Fruit fly (Drosophila melanogaster) whole organism, prepupa: Measurements from ENCODE around the gene CG17598.

Source experiments
- CG10631 ChIP-seq: fragments of 200-800 bp; sonication (Bioruptor generic); optimal IDR thresholded peaks from 2 replicates; lab custom pipeline; 2016; ENCODE audit warnings: missing biosample characterization, missing genetic modification characterization
- CG10669 ChIP-seq: fragments of 200-800 bp; sonication (Bioruptor generic); optimal IDR thresholded peaks from 3 replicates; lab custom pipeline; 2018; ENCODE audit warnings: missing biosample characterization, mild to moderate bottlenecking, missing genetic modification characterization, moderate library complexity
- CG11294 ChIP-seq: fragments of 200-800 bp; sonication (Bioruptor generic); IDR thresholded peaks from 2 replicates; pipeline ENCODE4 v1.3.6; 2022; ENCODE audit warnings: missing biosample characterization, missing genetic modification characterization
- CG15336 ChIP-seq: fragments of 200-800 bp; sonication (Bioruptor generic); IDR thresholded peaks from 2 replicates; pipeline ENCODE4 v1.3.6; 2022; ENCODE audit warnings: missing biosample characterization, missing genetic modification characterization
- CG16779 ChIP-seq: fragments of 200-800 bp; sonication (Bioruptor generic); optimal IDR thresholded peaks from 3 replicates; lab custom pipeline; 2017; ENCODE audit warnings: missing biosample characterization, mild to moderate bottlenecking, missing genetic modification characterization
- CG3032 ChIP-seq: fragments of 200-800 bp; optimal IDR thresholded peaks from 2 replicates; lab custom pipeline; 2019; ENCODE audit warnings: missing biosample characterization, mild to moderate bottlenecking, missing genetic modification characterization, moderate library complexity
- CG31627 ChIP-seq: fragments of 200-800 bp; sonication (Bioruptor generic); optimal IDR thresholded peaks from 3 replicates; lab custom pipeline; 2016; ENCODE audit warnings: missing biosample characterization, missing genetic modification characterization
- CG32006 ChIP-seq: fragments of 200-800 bp; sonication (Bioruptor generic); optimal IDR thresholded peaks from 3 replicates; lab custom pipeline; 2017; ENCODE audit warnings: missing biosample characterization, mild to moderate bottlenecking, missing genetic modification characterization
- CG34406 ChIP-seq: fragments of 200-800 bp; sonication (Bioruptor generic); optimal IDR thresholded peaks from 3 replicates; lab custom pipeline; 2016; ENCODE audit warnings: missing biosample characterization, missing genetic modification characterization
- CG4318 ChIP-seq: fragments of 200-800 bp; sonication (Bioruptor generic); optimal IDR thresholded peaks from 3 replicates; lab custom pipeline; 2017; ENCODE audit warnings: missing biosample characterization, mild to moderate bottlenecking, missing genetic modification characterization
- CG6163 ChIP-seq: fragments of 200-800 bp; sonication (Bioruptor generic); IDR thresholded peaks from 3 replicates; pipeline ENCODE4 v1.3.6; 2022; ENCODE audit warnings: missing biosample characterization, missing genetic modification characterization
- CG6276 ChIP-seq: fragments of 200-800 bp; sonication (Bioruptor generic); optimal IDR thresholded peaks from 2 replicates; lab custom pipeline; 2017; ENCODE audit warnings: missing biosample characterization, mild to moderate bottlenecking, missing genetic modification characterization
- CG6792 ChIP-seq: fragments of 200-800 bp; sonication (Bioruptor generic); optimal IDR thresholded peaks from 3 replicates; lab custom pipeline; 2016; ENCODE audit warnings: missing biosample characterization, missing genetic modification characterization
- CG6854 ChIP-seq: fragments of 200-800 bp; sonication (Bioruptor generic); optimal IDR thresholded peaks from 2 replicates; lab custom pipeline; 2017; ENCODE audit warnings: missing biosample characterization, mild to moderate bottlenecking, missing genetic modification characterization
- CG7368 ChIP-seq: fragments of 200-800 bp; sonication (Bioruptor generic); optimal IDR thresholded peaks from 3 replicates; lab custom pipeline; 2016; ENCODE audit warnings: missing biosample characterization, missing genetic modification characterization
- CG8119 ChIP-seq: fragments of 200-800 bp; sonication (Bioruptor generic); IDR thresholded peaks from 3 replicates; pipeline ENCODE4 v1.3.6; 2022; ENCODE audit warnings: missing biosample characterization, missing genetic modification characterization
- CG8319 ChIP-seq: fragments of 200-800 bp; sonication (Bioruptor generic); optimal IDR thresholded peaks from 3 replicates; lab custom pipeline; 2016; ENCODE audit warnings: missing biosample characterization, missing genetic modification characterization
- CG8632 ChIP-seq: fragments of 200-800 bp; sonication (Bioruptor generic); optimal IDR thresholded peaks from 3 replicates; lab custom pipeline; 2016; ENCODE audit warnings: missing biosample characterization, missing genetic modification characterization
- CG9139 ChIP-seq: fragments of 200-800 bp; sonication (Bioruptor generic); optimal IDR thresholded peaks from 3 replicates; lab custom pipeline; 2017; ENCODE audit warnings: missing biosample characterization, mild to moderate bottlenecking, missing genetic modification characterization
- Eip75B ChIP-seq: fragments of 200-800 bp; sonication (Bioruptor generic); optimal IDR thresholded peaks from 3 replicates; lab custom pipeline; 2016; ENCODE audit warnings: missing biosample characterization, missing genetic modification characterization
- Eip93F ChIP-seq: fragments of 200-800 bp; sonication (Bioruptor generic); optimal IDR thresholded peaks from 2 replicates; lab custom pipeline; 2016; ENCODE audit warnings: missing biosample characterization, mild to moderate bottlenecking, missing genetic modification characterization
- Ets21C ChIP-seq: fragments of 200-800 bp; sonication (Bioruptor generic); optimal IDR thresholded peaks from 3 replicates; lab custom pipeline; 2016; ENCODE audit warnings: missing biosample characterization, missing genetic modification characterization
- Gug ChIP-seq: fragments of 200-800 bp; sonication (Bioruptor generic); IDR thresholded peaks from 2 replicates; pipeline ENCODE4 v1.3.6; 2022; ENCODE audit warnings: missing biosample characterization, missing genetic modification characterization
- Hr38 ChIP-seq: sonication (Bioruptor generic); optimal IDR thresholded peaks from 2 replicates; lab custom pipeline; 2016; ENCODE audit warnings: missing biosample characterization, missing genetic modification characterization
- Hr39 ChIP-seq: fragments of 200-800 bp; sonication (Bioruptor generic); optimal IDR thresholded peaks from 2 replicates; lab custom pipeline; 2016; ENCODE audit warnings: missing biosample characterization, missing genetic modification characterization
- Hr4 ChIP-seq: fragments of 200-800 bp; sonication (Bioruptor generic); optimal IDR thresholded peaks from 3 replicates; lab custom pipeline; 2016; ENCODE audit warnings: missing biosample characterization, missing genetic modification characterization
- Lpt ChIP-seq: fragments of 200-800 bp; sonication (Bioruptor generic); optimal IDR thresholded peaks from 3 replicates; lab custom pipeline; 2016; ENCODE audit warnings: missing biosample characterization, missing genetic modification characterization
- OdsH ChIP-seq: fragments of 200-800 bp; sonication (Bioruptor generic); optimal IDR thresholded peaks from 3 replicates; lab custom pipeline; 2016; ENCODE audit warnings: missing biosample characterization, missing genetic modification characterization
- Sox102F ChIP-seq: fragments of 200-800 bp; sonication (Bioruptor generic); optimal IDR thresholded peaks from 2 replicates; lab custom pipeline; 2016; ENCODE audit warnings: missing biosample characterization, mild to moderate bottlenecking, missing genetic modification characterization
- Sox15 ChIP-seq: fragments of 200-800 bp; sonication (Bioruptor generic); optimal IDR thresholded peaks from 3 replicates; lab custom pipeline; 2016; ENCODE audit warnings: missing biosample characterization, missing genetic modification characterization
- achi ChIP-seq: fragments of 200-800 bp; sonication (Bioruptor generic); optimal IDR thresholded peaks from 3 replicates; lab custom pipeline; 2016; ENCODE audit warnings: missing biosample characterization, missing genetic modification characterization
- acj6 ChIP-seq: fragments of 200-800 bp; sonication (Bioruptor generic); optimal IDR thresholded peaks from 3 replicates; lab custom pipeline; 2016; ENCODE audit warnings: missing biosample characterization, missing genetic modification characterization
- dsx ChIP-seq: fragments of 200-800 bp; optimal IDR thresholded peaks from 3 replicates; lab custom pipeline; 2019; ENCODE audit warnings: missing biosample characterization, mild to moderate bottlenecking, missing genetic modification characterization, moderate library complexity; ENCODE audit not compliant: poor library complexity, severe bottlenecking
- esn ChIP-seq: fragments of 200-800 bp; sonication (Bioruptor generic); optimal IDR thresholded peaks from 2 replicates; lab custom pipeline; 2016; ENCODE audit warnings: missing biosample characterization, mild to moderate bottlenecking, missing genetic modification characterization, moderate library complexity
- fd59A ChIP-seq: fragments of 200-800 bp; sonication (Bioruptor generic); optimal IDR thresholded peaks from 2 replicates; lab custom pipeline; 2017; ENCODE audit warnings: missing biosample characterization, mild to moderate bottlenecking, missing genetic modification characterization, missing genetic modification reagents
- fd85E ChIP-seq: fragments of 200-800 bp; sonication (Bioruptor generic); optimal IDR thresholded peaks from 3 replicates; lab custom pipeline; 2016; ENCODE audit warnings: missing biosample characterization, missing genetic modification characterization
- fkh ChIP-seq: fragments of 200-800 bp; sonication (Bioruptor generic); optimal IDR thresholded peaks from 3 replicates; lab custom pipeline; 2017; ENCODE audit warnings: missing biosample characterization, mild to moderate bottlenecking, missing genetic modification characterization, moderate library complexity
- lz ChIP-seq: fragments of 200-800 bp; sonication (Bioruptor generic); optimal IDR thresholded peaks from 3 replicates; lab custom pipeline; 2016; ENCODE audit warnings: missing biosample characterization, missing genetic modification characterization
- net ChIP-seq: fragments of 200-800 bp; sonication (Bioruptor generic); optimal IDR thresholded peaks from 3 replicates; lab custom pipeline; 2016; ENCODE audit warnings: missing biosample characterization, missing genetic modification characterization
- pdm3 ChIP-seq: fragments of 200-800 bp; sonication (Bioruptor generic); optimal IDR thresholded peaks from 3 replicates; lab custom pipeline; 2016; ENCODE audit warnings: missing biosample characterization, missing genetic modification characterization
- salr ChIP-seq, 2 experiments: fragments of 200-800 bp; sonication (Bioruptor generic); optimal IDR thresholded peaks; 3 replicates each; lab custom pipeline; 2016 to 2018; ENCODE audit warnings: missing biosample characterization in 2 of 2, missing genetic modification characterization in 2 of 2, mild to moderate bottlenecking in 1 of 2
- ss ChIP-seq, 2 experiments: fragments of 200-800 bp; sonication (Bioruptor generic); optimal IDR thresholded peaks; 2 replicates in 1 of 2; 3 replicates in 1 of 2; lab custom pipeline; 2017 to 2018; ENCODE audit warnings: mild to moderate bottlenecking in 2 of 2, missing biosample characterization in 2 of 2, missing genetic modification characterization in 2 of 2, moderate library complexity in 1 of 2
- svp ChIP-seq: fragments of 200-800 bp; sonication (Bioruptor generic); peaks from one replicate; lab custom pipeline; 2016; ENCODE audit warnings: missing biosample characterization, missing genetic modification characterization
- vri ChIP-seq: fragments of 200-800 bp; sonication (Bioruptor generic); optimal IDR thresholded peaks from 3 replicates; lab custom pipeline; 2016; ENCODE audit warnings: missing biosample characterization, mild to moderate bottlenecking, missing genetic modification characterization

CG17598 gene

DNA sequence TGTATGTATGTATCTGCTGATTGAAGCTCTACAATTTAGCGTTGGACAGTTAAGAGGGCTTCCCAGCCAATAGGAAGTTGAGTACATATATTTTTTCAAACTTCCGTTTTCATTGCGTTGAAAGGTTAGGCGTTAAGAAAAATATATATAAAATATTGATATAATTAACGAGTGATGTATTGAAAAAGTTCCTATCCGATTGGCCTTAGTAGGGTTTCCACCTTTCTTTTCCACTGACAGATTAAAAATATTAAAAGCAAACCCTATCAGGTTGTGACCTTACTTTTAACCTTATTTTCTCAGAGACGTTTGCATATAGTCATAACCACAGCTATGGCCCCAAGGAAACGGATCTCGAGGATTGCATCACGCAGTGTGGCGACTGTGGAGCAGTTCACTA is 6.6 kb upstream of the CG17598 start, which contains the start of gene CG17601:
TSS of gene CG17601 (plus strand) at position 301 of the 400 bp plus-strand sequence.
- TF ChIP-seq CG8119 (GFP tag; lab: Robert Waterston, UW) (no peak), OdsH (GFP tag; lab: Kevin White, UChicago) (no peak), Eip75B (no peak), CG15336 (GFP tag; lab: Robert Waterston, UW) (no peak), CG11294 (GFP tag; lab: Robert Waterston, UW) (no peak), pdm3 (GFP tag; lab: Kevin White, UChicago) (no peak), salr (GFP tag; optimal IDR thresholded peaks at IDR 0.05; lab: Kevin White, UChicago) (no peak), Sox15 (GFP tag; lab: Kevin White, UChicago) (no peak), CG10669 (GFP tag; lab: Kevin White, UChicago) (no peak), fd59A (GFP tag; lab: Kevin White, UChicago) (no peak), lz (GFP tag; lab: Kevin White, UChicago) (no peak), Hr4 (GFP tag; lab: Kevin White, UChicago) (no peak), fd85E (GFP tag; lab: Kevin White, UChicago) (no peak), CG4318 (GFP tag; lab: Kevin White, UChicago) (no peak), CG16779 (tag; lab: Kevin White, UChicago) (no peak), CG31627 (GFP tag; lab: Kevin White, UChicago) (no peak), vri (GFP tag; lab: Kevin White, UChicago) (no peak)

- no peak for TF ChIP-seq CG7368 (GFP tag; lab: Kevin White, UChicago)
- no peak for TF ChIP-seq vri (GFP tag; lab: Kevin White, UChicago)
Measured at dm6 chrX:22544660-22545059, 4.5 kb upstream of the CG17598 start.

- TF ChIP-seq fkh (GFP tag; lab: Kevin White, UChicago) (no peak), Lpt (no peak), CG6792 (no peak), CG8632 (GFP tag; lab: Kevin White, UChicago) (no peak), OdsH (GFP tag; lab: Kevin White, UChicago) (no peak), CG15336 (GFP tag; lab: Robert Waterston, UW) (no peak), CG6276 (GFP tag; lab: Kevin White, UChicago) (no peak), CG6163 (no peak), Hr38 (GFP tag; lab: Kevin White, UChicago) (no peak), CG8319 (no peak), ss (GFP tag; optimal IDR thresholded peaks at IDR 0.05; lab: Kevin White, UChicago) (no peak), CG10669 (GFP tag; lab: Kevin White, UChicago) (no peak), CG32006 (GFP tag; lab: Kevin White, UChicago) (no peak), Sox15 (GFP tag; lab: Kevin White, UChicago) (no peak), achi (GFP tag; lab: Kevin White, UChicago) (no peak), CG10631 (GFP tag; lab: Kevin White, UChicago) (no peak), acj6 (GFP tag; lab: Kevin White, UChicago) (no peak), net (no peak), dsx (GFP tag; lab: Kevin White, UChicago) (no peak)
- TF ChIP-seq, all 60 proteins: peak for 0
Measured at dm6 chrX:22544222-22544621, 4.0 kb upstream of the CG17598 start, which contains the start of gene Cluap1. Gene Cluap1 (minus strand): TSS chrX:22544322.

DNA sequence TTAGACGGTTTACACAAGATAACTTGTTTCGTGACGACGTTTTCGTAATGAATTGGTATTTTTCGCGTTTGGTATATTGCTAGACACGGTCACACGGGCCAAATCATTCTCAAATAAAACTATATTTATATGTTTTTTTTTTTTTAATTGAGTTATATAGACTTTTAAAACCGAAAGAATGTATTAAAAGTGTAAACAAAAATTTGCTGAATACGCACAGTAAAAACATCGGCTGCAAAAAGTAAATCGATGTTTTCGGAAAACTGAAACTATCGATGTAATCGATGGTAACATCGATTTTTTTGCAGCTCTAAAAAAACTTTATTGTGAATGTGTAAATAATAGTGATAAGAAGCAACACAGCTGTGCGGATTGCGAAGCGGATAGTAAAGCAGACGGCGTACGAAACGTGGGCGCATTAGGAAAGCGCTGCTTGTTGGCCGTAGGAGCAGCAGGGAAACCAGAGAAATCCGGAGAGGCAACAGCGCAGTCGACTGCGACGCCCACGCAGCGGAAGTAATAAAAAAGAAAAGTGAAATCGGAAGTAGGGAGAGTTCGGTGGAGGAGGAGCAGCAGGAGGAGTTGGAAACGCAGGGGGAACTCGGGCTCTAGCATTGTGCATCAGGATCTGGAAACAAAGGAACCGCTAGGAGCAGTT is 10.4 kb downstream of the CG17598 start, which contains the start of gene S6kII:
TSS of gene S6kII (plus strand) at position 301 of the 658 bp plus-strand sequence.
- TF ChIP-seq Sox102F (GFP tag; lab: Kevin White, UChicago) (no peak), Hr39 (no peak), esn (GFP tag; lab: Kevin White, UChicago) (peak; percentile 6), CG7368 (GFP tag; lab: Kevin White, UChicago) (no peak), CG3032 (tag; lab: Kevin White, UChicago) (no peak), fkh (GFP tag; lab: Kevin White, UChicago) (peak; percentile 79), CG9139 (GFP tag; lab: Kevin White, UChicago) (no peak), CG6163 (no peak), CG34406 (GFP tag; lab: Kevin White, UChicago) (no peak), svp (GFP tag; lab: Kevin White, UChicago) (no peak), Ets21C (no peak), Eip93F (GFP tag; lab: Kevin White, UChicago) (no peak), Hr38 (GFP tag; lab: Kevin White, UChicago) (no peak), Gug (no peak), fd59A (GFP tag; lab: Kevin White, UChicago) (no peak), lz (GFP tag; lab: Kevin White, UChicago) (no peak), CG6854 (GFP tag; lab: Kevin White, UChicago) (peak; percentile 21), acj6 (GFP tag; lab: Kevin White, UChicago) (no peak), Lpt (no peak), net (no peak), CG11294 (GFP tag; lab: Robert Waterston, UW) (no peak), Eip75B (no peak)
